Fruit fly (Drosophila melanogaster): ENCODE data around the gene m.
A peak's percentile ranks its signal among the peaks of the same experiment; 100 is the strongest.

m gene

dm6 chrX:11806867-11807747 is 53.0 kb downstream of the m start, which contains the start of gene Hsc70-3 (continued):
- TF ChIP-seq CG14710 (tag; optimal IDR thresholded peaks at IDR 0.05) = peak; percentile 53
- TF ChIP-seq Scr (GFP tag; IDR thresholded peaks at IDR 0.05; ENCODE audit: partially characterized antibody) = peak; percentile 85
- peak; percentile 15 for TF ChIP-seq unpg (GFP tag; optimal IDR thresholded peaks at IDR 0.05)
- peak; percentile 55; the same call in 1 of the 2 replicates for TF ChIP-seq amos (GFP tag; IDR thresholded peaks at IDR 0.05; ENCODE audit: partially characterized antibody)
- TF ChIP-seq Chrac-16 (GFP tag; optimal IDR thresholded peaks at IDR 0.05) = no peak
- no peak for TF ChIP-seq repo (GFP tag; optimal IDR thresholded peaks at IDR 0.05)
- TF ChIP-seq Ptx1 (GFP tag; IDR thresholded peaks at IDR 0.05) = 0 out of 2 replicates have a peak, but pooled peaks have one; percentile 8
- TF ChIP-seq Pdp1 (GFP tag; optimal IDR thresholded peaks at IDR 0.05) = peak in 1 of 2 experiments; percentile 36
- TF ChIP-seq CG7556 (GFP tag; optimal IDR thresholded peaks at IDR 0.05) = peak; percentile 30
- no peak for TF ChIP-seq CG17186 (GFP tag; optimal IDR thresholded peaks at IDR 0.05)
- peak; percentile 27; the same call in 1 of the 2 replicates for TF ChIP-seq vvl (GFP tag; IDR thresholded peaks at IDR 0.05)
- no peak for TF ChIP-seq HmgZ (tag; optimal IDR thresholded peaks at IDR 0.05)
- no peak for TF ChIP-seq Dfd (GFP tag; optimal IDR thresholded peaks at IDR 0.05)
- TF ChIP-seq CG12659 (GFP tag; optimal IDR thresholded peaks at IDR 0.05) = peak; percentile 47
- peak; percentile 71 for TF ChIP-seq inv (GFP tag; IDR thresholded peaks at IDR 0.05; ENCODE audit: partially characterized antibody)
- peak; percentile 70 for TF ChIP-seq BEAF-32 (GFP tag; optimal IDR thresholded peaks at IDR 0.05)
- no peak for TF ChIP-seq al (GFP tag; IDR thresholded peaks at IDR 0.05)
- TF ChIP-seq trem (tag; optimal IDR thresholded peaks at IDR 0.05) = peak; percentile 29
- TF ChIP-seq CG12219 (GFP tag; optimal IDR thresholded peaks at IDR 0.05) = peak; percentile 23
- no peak for TF ChIP-seq Mrtf (GFP tag; IDR thresholded peaks at IDR 0.05)
- TF ChIP-seq CG3995 (GFP tag; optimal IDR thresholded peaks at IDR 0.05) = no peak
- TF ChIP-seq CG12104 (GFP tag; optimal IDR thresholded peaks at IDR 0.05) = no peak
- TF ChIP-seq pan (optimal IDR thresholded peaks at IDR 0.05) = no peak
- TF ChIP-seq pan (GFP tag; optimal IDR thresholded peaks at IDR 0.05 in 1 of 2, IDR thresholded peaks at IDR 0.05 in 1 of 2) = no peak
- no peak for TF ChIP-seq Abd-B (GFP tag; optimal IDR thresholded peaks at IDR 0.05)
- peak; percentile 16 for TF ChIP-seq dmrt99B (tag; optimal IDR thresholded peaks at IDR 0.05)
- no peak for TF ChIP-seq dati (GFP tag; IDR thresholded peaks at IDR 0.05)
- no peak for TF ChIP-seq CG9609 (GFP tag; optimal IDR thresholded peaks at IDR 0.05)
- peak; percentile 7 for TF ChIP-seq az2 (GFP tag; optimal IDR thresholded peaks at IDR 0.05)
- TF ChIP-seq Meics (GFP tag; optimal IDR thresholded peaks at IDR 0.05) = peak; percentile 1
- TF ChIP-seq CG3407 (GFP tag; optimal IDR thresholded peaks at IDR 0.05) = peak; percentile 66
- peak; percentile 64; the same call in 1 of the 3 replicates for TF ChIP-seq CG2199 (GFP tag; IDR thresholded peaks at IDR 0.05)
- TF ChIP-seq jigr1 (GFP tag; IDR thresholded peaks at IDR 0.05) = no peak
- TF ChIP-seq CG16815 (GFP tag; optimal IDR thresholded peaks at IDR 0.05) = no peak
- peak; percentile 43; the same call in 1 of the 3 replicates for TF ChIP-seq CG14860 (GFP tag; IDR thresholded peaks at IDR 0.05; ENCODE audit: partially characterized antibody)
- TF ChIP-seq zen2 (GFP tag; IDR thresholded peaks at IDR 0.05; ENCODE audit: partially characterized antibody) = no peak; the same call in 2 of the 3 replicates
- peak; percentile 26 for TF ChIP-seq CG9727 (GFP tag; optimal IDR thresholded peaks at IDR 0.05)
- TF ChIP-seq CG8281 (tag; optimal IDR thresholded peaks at IDR 0.05) = peak; percentile 13
- TF ChIP-seq PHDP (tag; optimal IDR thresholded peaks at IDR 0.05) = peak; percentile 46
- peak; percentile 15; the same call in 1 of the 2 replicates for TF ChIP-seq chm (GFP tag; IDR thresholded peaks at IDR 0.05)
- TF ChIP-seq Ssrp (tag; optimal IDR thresholded peaks at IDR 0.05) = no peak
- TF ChIP-seq sens (GFP tag) = peak; percentile 83
- TF ChIP-seq ems (GFP tag; optimal IDR thresholded peaks at IDR 0.05) = no peak
- TF ChIP-seq CG7928 (GFP tag; optimal IDR thresholded peaks at IDR 0.05) = no peak
- TF ChIP-seq Jarid2 (GFP tag; optimal IDR thresholded peaks at IDR 0.05) = peak; percentile 57
- peak; percentile 32 for TF ChIP-seq CG10209 (GFP tag; optimal IDR thresholded peaks at IDR 0.05)
- TF ChIP-seq Sox102F (GFP tag; optimal IDR thresholded peaks at IDR 0.05) = peak; percentile 25
- TF ChIP-seq Deaf1 (tag; optimal IDR thresholded peaks at IDR 0.05) = peak; percentile 10
